Worm (Caenorhabditis elegans) whole organism, L3 larva: ENCODE data around the gene moc-5.
A peak's percentile ranks its signal among the peaks of the same experiment; 100 is the strongest.

Experiments used
- ZK546.5 ChIP-seq: sonication (generic microtip); optimal IDR thresholded peaks from 2 replicates; lab custom pipeline; 2017; ENCODE audit warnings: missing biosample characterization, missing genetic modification characterization
- aly-2 ChIP-seq: fragments of 150-350 bp; optimal IDR thresholded peaks from 2 replicates; lab custom pipeline; 2014; ENCODE audit warnings: missing biosample characterization, missing genetic modification characterization
- ama-1 ChIP-seq: fragments of 150-350 bp; optimal IDR thresholded peaks from 2 replicates; lab custom pipeline; 2018
- ceh-16 ChIP-seq: sonication (generic microtip); optimal IDR thresholded peaks from 2 replicates; lab custom pipeline; 2017; ENCODE audit warnings: missing biosample characterization, missing genetic modification characterization
- ceh-28 ChIP-seq: fragments of 150-350 bp; optimal IDR thresholded peaks from 2 replicates; lab custom pipeline; 2014; ENCODE audit warnings: missing biosample characterization, missing genetic modification reagents, missing genetic modification characterization
- ceh-82 ChIP-seq: fragments of 150-350 bp; optimal IDR thresholded peaks from 2 replicates; lab custom pipeline; 2014; ENCODE audit warnings: missing biosample characterization, missing genetic modification characterization
- elt-1 ChIP-seq: fragments of 150-350 bp; optimal IDR thresholded peaks from 2 replicates; lab custom pipeline; 2014; ENCODE audit warnings: missing biosample characterization, missing genetic modification characterization
- eor-1 ChIP-seq, 2 experiments: fragments of 150-350 bp; optimal IDR thresholded peaks; 2 replicates each; lab custom pipeline; 2014 to 2018; ENCODE audit warnings: missing biosample characterization in 2 of 2, missing genetic modification characterization in 2 of 2
- fkh-10 ChIP-seq: sonication (generic microtip); optimal IDR thresholded peaks from 2 replicates; lab custom pipeline; 2017; ENCODE audit warnings: missing biosample characterization, missing genetic modification reagents, missing genetic modification characterization
- fos-1 ChIP-seq: fragments of 150-350 bp; optimal IDR thresholded peaks from 2 replicates; lab custom pipeline; 2014; ENCODE audit warnings: missing biosample characterization, missing genetic modification characterization
- jun-1 ChIP-seq: fragments of 150-350 bp; optimal IDR thresholded peaks from 2 replicates; lab custom pipeline; 2014; ENCODE audit warnings: missing biosample characterization, missing genetic modification reagents, missing genetic modification characterization
- lin-15B ChIP-seq: fragments of 150-350 bp; optimal IDR thresholded peaks from 2 replicates; lab custom pipeline; 2014; ENCODE audit warnings: missing biosample characterization, missing genetic modification characterization
- lin-39 ChIP-seq: fragments of 150-350 bp; optimal IDR thresholded peaks from 2 replicates; lab custom pipeline; 2018; ENCODE audit warnings: missing biosample characterization, missing genetic modification reagents, missing genetic modification characterization
- lsy-12 ChIP-seq: sonication (generic microtip); optimal IDR thresholded peaks from 2 replicates; lab custom pipeline; 2016; ENCODE audit warnings: mild to moderate bottlenecking, missing genetic modification characterization, missing compliant biosample characterization
- mdl-1 ChIP-seq: fragments of 150-350 bp; optimal IDR thresholded peaks from 2 replicates; lab custom pipeline; 2014; ENCODE audit warnings: missing biosample characterization, missing genetic modification characterization
- mml-1 ChIP-seq: fragments of 150-350 bp; sonication (generic microtip); optimal IDR thresholded peaks from 3 replicates; lab custom pipeline; 2014; ENCODE audit warnings: missing biosample characterization, missing genetic modification characterization
- nfya-1 ChIP-seq: sonication (generic microtip); optimal IDR thresholded peaks from 2 replicates; lab custom pipeline; 2017; ENCODE audit warnings: missing genetic modification characterization, mild to moderate bottlenecking, missing compliant biosample characterization, antibody characterized with exemption, moderate library complexity; ENCODE audit not compliant: insufficient read depth
- nhr-11 ChIP-seq: fragments of 150-350 bp; optimal IDR thresholded peaks from 2 replicates; lab custom pipeline; 2014; ENCODE audit warnings: missing biosample characterization, missing genetic modification characterization
- nhr-12 ChIP-seq: fragments of 150-350 bp; optimal IDR thresholded peaks from 2 replicates; lab custom pipeline; 2014; ENCODE audit warnings: missing biosample characterization, missing genetic modification characterization
- nhr-23 ChIP-seq: fragments of 150-350 bp; optimal IDR thresholded peaks from 2 replicates; lab custom pipeline; 2014; ENCODE audit warnings: missing biosample characterization, missing genetic modification reagents, missing genetic modification characterization
- nhr-237 ChIP-seq: fragments of 150-350 bp; optimal IDR thresholded peaks from 2 replicates; lab custom pipeline; 2014; ENCODE audit warnings: missing biosample characterization, missing genetic modification characterization
- nhr-25 ChIP-seq: sonication (generic microtip); optimal IDR thresholded peaks from 2 replicates; lab custom pipeline; 2017; ENCODE audit warnings: missing biosample characterization, missing genetic modification characterization
- nhr-28 ChIP-seq: fragments of 150-350 bp; optimal IDR thresholded peaks from 2 replicates; lab custom pipeline; 2014; ENCODE audit warnings: missing biosample characterization, missing genetic modification characterization
- nhr-43 ChIP-seq: sonication (generic microtip); optimal IDR thresholded peaks from 2 replicates; lab custom pipeline; 2016; ENCODE audit warnings: mild to moderate bottlenecking, missing genetic modification characterization, missing compliant biosample characterization; ENCODE audit not compliant: poor library complexity, severe bottlenecking
- nhr-67 ChIP-seq: fragments of 150-350 bp; optimal IDR thresholded peaks from 2 replicates; lab custom pipeline; 2014; ENCODE audit warnings: missing biosample characterization, missing genetic modification characterization
- nhr-77 ChIP-seq: fragments of 150-350 bp; optimal IDR thresholded peaks from 2 replicates; lab custom pipeline; 2014; ENCODE audit warnings: missing biosample characterization, missing genetic modification characterization
- pha-4 ChIP-seq: fragments of 150-350 bp; optimal IDR thresholded peaks from 2 replicates; lab custom pipeline; 2014; ENCODE audit warnings: missing biosample characterization, missing genetic modification reagents, missing genetic modification characterization
- pqm-1 ChIP-seq: fragments of 150-350 bp; optimal IDR thresholded peaks from 2 replicates; lab custom pipeline; 2017; ENCODE audit warnings: missing biosample characterization, missing genetic modification characterization, inconsistent platforms
- skn-1 ChIP-seq: fragments of 150-350 bp; optimal IDR thresholded peaks from 2 replicates; lab custom pipeline; 2014; ENCODE audit warnings: missing biosample characterization, missing genetic modification characterization
- tbx-2 ChIP-seq: sonication (generic microtip); optimal IDR thresholded peaks from 2 replicates; lab custom pipeline; 2016; ENCODE audit warnings: mild to moderate bottlenecking, missing genetic modification characterization, missing compliant biosample characterization
- unc-39 ChIP-seq: sonication (generic microtip); optimal IDR thresholded peaks from 4 replicates; lab custom pipeline; 2017; ENCODE audit warnings: missing biosample characterization, missing genetic modification characterization
- unc-62 ChIP-seq: fragments of 150-350 bp; sonication (generic microtip); optimal IDR thresholded peaks from 4 replicates; lab custom pipeline; 2014; ENCODE audit warnings: missing biosample characterization, missing genetic modification reagents, missing genetic modification characterization
- ztf-11 ChIP-seq: fragments of 150-350 bp; optimal IDR thresholded peaks from 2 replicates; lab custom pipeline; 2014; ENCODE audit warnings: missing biosample characterization, missing genetic modification characterization
- ztf-4 ChIP-seq: fragments of 150-350 bp; optimal IDR thresholded peaks from 2 replicates; lab custom pipeline; 2014; ENCODE audit warnings: missing biosample characterization, missing genetic modification characterization

The moc-5 gene

ce11 chrX:9536665-9537064 lies 29.1 kb downstream of the moc-5 start, which contains the start of gene C07B5.8:
C07B5.8 (minus strand) TSS chrX:9536765.
- TF ChIP-seq nhr-11, result no peak
- no peak for TF ChIP-seq pha-4 (tag; lab: Kevin White, UChicago)
- no peak for TF ChIP-seq pqm-1

- no peak for TF ChIP-seq elt-1 (tag; lab: Kevin White, UChicago)
- TF ChIP-seq nhr-25 (tag; lab: Kevin White, UChicago), result peak; percentile 41
- peak; percentile 2 for TF ChIP-seq nhr-23 (tag; lab: Kevin White, UChicago)
- no peak for TF ChIP-seq unc-62 (GFP tag; lab: Kevin White, UChicago)
- peak; percentile 71 for TF ChIP-seq ama-1
- TF ChIP-seq tbx-2 (tag; lab: Kevin White, UChicago), result peak; percentile 36
- TF ChIP-seq ceh-82, result no peak
Measured at ce11 chrX:9536008-9536407, 29.8 kb downstream of the moc-5 start.

ce11 chrX:9531640-9532039 lies 34.1 kb downstream of the moc-5 start:
- peak; percentile 21 for TF ChIP-seq pha-4 (tag; lab: Kevin White, UChicago)
- TF ChIP-seq nfya-1 (tag; lab: Kevin White, UChicago), result no peak

DNA sequence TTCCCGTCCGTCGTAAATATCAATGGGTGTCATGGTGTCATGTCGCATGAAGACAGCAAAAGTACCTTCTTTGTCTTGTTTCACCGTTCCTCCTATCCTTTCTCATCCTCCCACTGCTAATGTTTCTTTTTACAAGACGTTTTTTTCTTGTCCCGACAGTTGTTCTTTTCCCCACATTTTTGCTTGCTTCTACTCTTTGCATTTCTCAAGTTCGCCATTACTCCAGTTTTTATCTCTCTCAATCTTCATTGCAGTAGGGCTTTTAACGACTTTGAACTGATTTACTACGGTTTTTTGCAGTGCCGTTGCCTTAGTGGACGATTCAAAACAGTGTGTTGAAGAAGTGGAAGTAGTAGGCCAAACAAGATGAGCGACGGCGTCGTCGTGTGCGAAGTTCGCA lies 36.4 kb downstream of the moc-5 start, which contains the start of gene C07B5.4:
TSS of gene C07B5.4 (plus strand) at position 301 of the 400 bp plus-strand sequence.
- no peak for TF ChIP-seq mml-1 (tag; lab: Kevin White, UChicago)
- no peak for TF ChIP-seq lsy-12 (tag; lab: Kevin White, UChicago)
- TF ChIP-seq ceh-28 (tag; lab: Kevin White, UChicago), result no peak
- TF ChIP-seq nhr-11, result no peak
- TF ChIP-seq ZK546.5 (tag; lab: Kevin White, UChicago), result no peak
- no peak for TF ChIP-seq skn-1 (tag; lab: Kevin White, UChicago)
- TF ChIP-seq ztf-11, result no peak
- TF ChIP-seq lin-39 (tag; lab: Kevin White, UChicago), result no peak
- TF ChIP-seq ceh-16, result no peak
- no peak for TF ChIP-seq nhr-77 (tag; lab: Kevin White, UChicago)
- TF ChIP-seq ztf-4, result no peak
- TF ChIP-seq jun-1 (tag; lab: Kevin White, UChicago), result no peak
- no peak for TF ChIP-seq eor-1 (tag; optimal IDR thresholded peaks at IDR 0.05; lab: Kevin White, UChicago)
- no peak for TF ChIP-seq unc-39
- TF ChIP-seq mdl-1 (tag; lab: Kevin White, UChicago), result no peak
- TF ChIP-seq, all 47 proteins: peak for 0

ce11 chrX:9527898-9528297 lies 37.9 kb downstream of the moc-5 start:
- TF ChIP-seq nhr-25 (tag; lab: Kevin White, UChicago) (peak; percentile 46), fkh-10 (GFP tag; lab: Kevin White, UChicago) (no peak)

DNA sequence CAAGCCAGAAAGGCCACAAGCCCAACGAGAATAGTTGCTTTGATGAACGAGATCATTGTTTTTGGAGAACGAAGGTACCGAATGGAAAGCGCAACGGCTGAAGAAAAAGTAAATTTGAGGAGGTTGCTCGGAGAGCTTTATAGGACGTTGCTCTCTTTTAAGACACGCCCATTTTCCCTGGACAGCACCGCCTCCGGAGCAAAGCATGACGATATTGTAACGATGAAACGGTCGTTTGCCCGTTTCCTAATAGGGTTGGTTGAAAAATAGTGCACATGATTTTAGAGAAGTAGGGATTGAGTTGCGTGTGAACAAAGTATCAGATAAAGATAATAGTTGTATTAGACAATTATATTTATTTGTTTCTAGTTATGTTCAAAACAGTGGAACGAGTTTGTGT lies 42.7 kb downstream of the moc-5 start, which contains the start of gene C07B5.3:
TSS of gene C07B5.3 (minus strand) at position 101 of the 400 bp plus-strand sequence.
- TF ChIP-seq lin-15B (tag; lab: Kevin White, UChicago) (no peak), tbx-2 (tag; lab: Kevin White, UChicago) (no peak), nhr-12 (tag; lab: Kevin White, UChicago) (no peak), lin-39 (tag; lab: Kevin White, UChicago) (no peak), elt-1 (tag; lab: Kevin White, UChicago) (no peak), nhr-67 (tag; lab: Kevin White, UChicago) (no peak), mdl-1 (tag; lab: Kevin White, UChicago) (no peak), ceh-82 (no peak), aly-2 (tag; lab: Kevin White, UChicago) (no peak)

ce11 chrX:9518719-9519118 lies 47.1 kb downstream of the moc-5 start, which contains the start of gene C07B5.6:
C07B5.6 (plus strand) TSS chrX:9519019.
- TF ChIP-seq pqm-1, result no peak
- no peak for TF ChIP-seq nfya-1 (tag; lab: Kevin White, UChicago)
- TF ChIP-seq fkh-10 (GFP tag; lab: Kevin White, UChicago), result no peak
- TF ChIP-seq pha-4 (tag; lab: Kevin White, UChicago), result no peak
- no peak for TF ChIP-seq nhr-237 (tag; lab: Kevin White, UChicago)
- TF ChIP-seq nhr-43 (tag; lab: Kevin White, UChicago), result no peak
- no peak for TF ChIP-seq jun-1 (tag; lab: Kevin White, UChicago)
- no peak for TF ChIP-seq unc-62 (GFP tag; lab: Kevin White, UChicago)
- no peak for TF ChIP-seq aly-2 (tag; lab: Kevin White, UChicago)
- no peak for TF ChIP-seq lsy-12 (tag; lab: Kevin White, UChicago)
- TF ChIP-seq fos-1 (tag; lab: Kevin White, UChicago), result no peak
- no peak for TF ChIP-seq nhr-12 (tag; lab: Kevin White, UChicago)
- no peak for TF ChIP-seq nhr-28 (tag; lab: Kevin White, UChicago)
- no peak for TF ChIP-seq nhr-67 (tag; lab: Kevin White, UChicago)
- TF ChIP-seq lin-39 (tag; lab: Kevin White, UChicago), result no peak
- TF ChIP-seq nhr-25 (tag; lab: Kevin White, UChicago), result no peak
- no peak for TF ChIP-seq eor-1 (tag; optimal IDR thresholded peaks at IDR 0.05; lab: Kevin White, UChicago)
